Worm (Caenorhabditis elegans) whole organism, mixed stage, embryonic: ENCODE measurements around the gene disl-2.

Experiments
- M03D4.4 ChIP-seq: sonication (generic microtip); optimal IDR thresholded peaks from 2 replicates; lab custom pipeline; 2017; ENCODE audit warnings: mild to moderate bottlenecking, missing genetic modification characterization, missing compliant biosample characterization
- bed-3 ChIP-seq: fragments of 200-800 bp; sonication (Bioruptor generic); optimal IDR thresholded peaks from 3 replicates; lab custom pipeline; 2018; ENCODE audit warnings: mild to moderate bottlenecking, missing genetic modification characterization, moderate library complexity, missing compliant biosample characterization
- blmp-1 ChIP-seq: fragments of 150-350 bp; optimal IDR thresholded peaks from 2 replicates; lab custom pipeline; 2014; ENCODE audit warnings: missing biosample characterization, missing genetic modification characterization
- ceh-39 ChIP-seq: fragments of 150-350 bp; optimal IDR thresholded peaks from 2 replicates; lab custom pipeline; 2014; ENCODE audit warnings: missing biosample characterization, missing genetic modification characterization
- ceh-43 ChIP-seq: fragments of 200-800 bp; sonication (Bioruptor generic); optimal IDR thresholded peaks from 2 replicates; lab custom pipeline; 2018; ENCODE audit warnings: mild to moderate bottlenecking, missing genetic modification characterization, moderate library complexity, missing compliant biosample characterization
- ceh-83 ChIP-seq: fragments of 200-800 bp; sonication (Bioruptor generic); optimal IDR thresholded peaks from 2 replicates; lab custom pipeline; 2018; ENCODE audit warnings: mild to moderate bottlenecking, missing genetic modification characterization, missing compliant biosample characterization
- ces-1 ChIP-seq: fragments of 150-350 bp; optimal IDR thresholded peaks from 2 replicates; lab custom pipeline; 2014; ENCODE audit warnings: missing biosample characterization, missing genetic modification reagents, missing genetic modification characterization
- drap-1 ChIP-seq: fragments of 200-800 bp; sonication (Bioruptor generic); optimal IDR thresholded peaks from 3 replicates; lab custom pipeline; 2018; ENCODE audit warnings: mild to moderate bottlenecking, missing genetic modification characterization, missing compliant biosample characterization
- elt-1 ChIP-seq: sonication (generic microtip); optimal IDR thresholded peaks from 2 replicates; lab custom pipeline; 2017; ENCODE audit warnings: missing genetic modification characterization, mild to moderate bottlenecking, missing compliant biosample characterization, antibody characterized with exemption, moderate library complexity, borderline replicate concordance; ENCODE audit not compliant: insufficient read depth
- elt-3 ChIP-seq: fragments of 150-350 bp; optimal IDR thresholded peaks from 2 replicates; lab custom pipeline; 2014; ENCODE audit warnings: missing biosample characterization, missing genetic modification characterization
- flh-1 ChIP-seq: fragments of 200-800 bp; sonication (Bioruptor generic); optimal IDR thresholded peaks from 2 replicates; lab custom pipeline; 2018; ENCODE audit warnings: mild to moderate bottlenecking, missing genetic modification characterization, moderate library complexity, missing compliant biosample characterization
- ham-2 ChIP-seq: fragments of 200-800 bp; sonication (Bioruptor generic); optimal IDR thresholded peaks from 2 replicates; lab custom pipeline; 2018; ENCODE audit warnings: mild to moderate bottlenecking, missing genetic modification characterization, missing compliant biosample characterization
- hlh-1 ChIP-seq: fragments of 150-350 bp; optimal IDR thresholded peaks from 2 replicates; lab custom pipeline; 2014; ENCODE audit warnings: missing biosample characterization, missing genetic modification reagents, missing genetic modification characterization
- lin-13 ChIP-seq: fragments of 150-350 bp; optimal IDR thresholded peaks from 2 replicates; lab custom pipeline; 2014; ENCODE audit warnings: missing biosample characterization, missing genetic modification characterization
- lin-32 ChIP-seq: fragments of 200-800 bp; sonication (Bioruptor generic); optimal IDR thresholded peaks from 2 replicates; lab custom pipeline; 2018; ENCODE audit warnings: mild to moderate bottlenecking, missing genetic modification characterization, missing compliant biosample characterization
- lsy-2 ChIP-seq: fragments of 150-350 bp; optimal IDR thresholded peaks from 2 replicates; lab custom pipeline; 2014; ENCODE audit warnings: missing biosample characterization, missing genetic modification characterization
- mab-5 ChIP-seq: fragments of 150-350 bp; optimal IDR thresholded peaks from 2 replicates; lab custom pipeline; 2014; ENCODE audit warnings: missing biosample characterization, missing genetic modification characterization
- mep-1 ChIP-seq: fragments of 150-350 bp; optimal IDR thresholded peaks from 2 replicates; lab custom pipeline; 2017; ENCODE audit warnings: missing biosample characterization, missing genetic modification reagents, missing genetic modification characterization, inconsistent platforms
- mls-2 ChIP-seq: sonication (generic microtip); optimal IDR thresholded peaks from 2 replicates; lab custom pipeline; 2016; ENCODE audit warnings: mild to moderate bottlenecking, missing genetic modification characterization, moderate library complexity, missing compliant biosample characterization
- nhr-12 ChIP-seq: fragments of 150-350 bp; optimal IDR thresholded peaks from 2 replicates; lab custom pipeline; 2014; ENCODE audit warnings: missing biosample characterization, missing genetic modification characterization
- nhr-2 ChIP-seq: fragments of 150-350 bp; optimal IDR thresholded peaks from 2 replicates; lab custom pipeline; 2014; ENCODE audit warnings: missing biosample characterization, missing genetic modification characterization
- nhr-237 ChIP-seq: fragments of 150-350 bp; optimal IDR thresholded peaks from 2 replicates; lab custom pipeline; 2014; ENCODE audit warnings: missing biosample characterization, missing genetic modification characterization
- nhr-28 ChIP-seq: fragments of 150-350 bp; optimal IDR thresholded peaks from 2 replicates; lab custom pipeline; 2014; ENCODE audit warnings: missing biosample characterization, missing genetic modification characterization
- nhr-76 ChIP-seq: sonication (generic microtip); optimal IDR thresholded peaks from 2 replicates; lab custom pipeline; 2017; ENCODE audit warnings: missing biosample characterization, missing genetic modification characterization
- pha-4 ChIP-seq: fragments of 150-350 bp; optimal IDR thresholded peaks from 2 replicates; lab custom pipeline; 2018; ENCODE audit warnings: missing biosample characterization, missing genetic modification reagents, missing genetic modification characterization
- sem-2 ChIP-seq: fragments of 200-800 bp; sonication (Bioruptor generic); optimal IDR thresholded peaks from 2 replicates; lab custom pipeline; 2018; ENCODE audit warnings: mild to moderate bottlenecking, missing genetic modification characterization, missing compliant biosample characterization
- snpc-4 ChIP-seq: fragments of 150-350 bp; optimal IDR thresholded peaks from 2 replicates; lab custom pipeline; 2014; ENCODE audit warnings: missing biosample characterization, missing genetic modification characterization
- sptf-1 ChIP-seq: sonication (generic microtip); optimal IDR thresholded peaks from 2 replicates; lab custom pipeline; 2017; ENCODE audit warnings: mild to moderate bottlenecking, missing genetic modification characterization, moderate library complexity, missing compliant biosample characterization
- tbx-8 ChIP-seq: fragments of 200-800 bp; sonication (Bioruptor generic); optimal IDR thresholded peaks from 2 replicates; lab custom pipeline; 2018; ENCODE audit warnings: mild to moderate bottlenecking, missing genetic modification characterization, moderate library complexity, missing compliant biosample characterization
- unc-120 ChIP-seq: sonication (generic microtip); optimal IDR thresholded peaks from 2 replicates; lab custom pipeline; 2017; ENCODE audit warnings: missing genetic modification characterization, missing compliant biosample characterization; ENCODE audit not compliant: poor library complexity, severe bottlenecking
- unc-39 ChIP-seq: fragments of 150-350 bp; optimal IDR thresholded peaks from 2 replicates; lab custom pipeline; 2014; ENCODE audit warnings: missing biosample characterization, missing genetic modification characterization
- unc-62 ChIP-seq: fragments of 150-350 bp; optimal IDR thresholded peaks from 2 replicates; lab custom pipeline; 2014; ENCODE audit warnings: missing biosample characterization, missing genetic modification reagents, missing genetic modification characterization
- zip-8 ChIP-seq: fragments of 150-350 bp; optimal IDR thresholded peaks from 2 replicates; lab custom pipeline; 2014; ENCODE audit warnings: missing biosample characterization, missing genetic modification characterization
- ztf-11 ChIP-seq: fragments of 150-350 bp; optimal IDR thresholded peaks from 2 replicates; lab custom pipeline; 2014; ENCODE audit warnings: missing biosample characterization, missing genetic modification characterization

disl-2 gene

DNA sequence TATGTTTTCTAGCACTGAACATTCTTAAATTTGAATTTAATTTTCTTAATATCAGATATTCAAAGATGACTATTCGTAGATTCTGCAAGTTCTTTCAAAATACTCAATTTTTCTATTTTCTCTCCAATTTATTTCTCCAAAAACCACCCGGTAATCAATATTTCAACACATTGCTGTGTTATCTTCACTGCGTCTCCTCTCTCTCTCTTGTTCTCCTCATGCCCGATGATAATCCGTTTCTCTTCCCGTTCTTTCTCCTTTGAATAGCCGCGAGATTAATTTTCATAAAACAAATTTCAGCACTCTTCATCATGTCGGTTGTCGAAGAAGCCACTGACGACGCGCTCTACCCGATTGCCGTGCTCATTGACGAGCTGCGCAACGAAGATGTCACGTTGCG lies 7.5 kb downstream of the disl-2 start, which contains the start of gene paa-1:
Gene paa-1, plus strand, starts transcription at position 301 of the 400 bp plus-strand sequence.
- TF ChIP-seq ceh-43 (GFP tag; lab: Kevin White, UChicago) (no peak), M03D4.4 (no peak), unc-62 (GFP tag; lab: Kevin White, UChicago) (no peak), unc-39 (tag; lab: Kevin White, UChicago) (no peak), lin-32 (GFP tag; lab: Kevin White, UChicago) (no peak), nhr-237 (tag; lab: Kevin White, UChicago) (no peak), nhr-76 (tag; lab: Kevin White, UChicago) (no peak), tbx-8 (GFP tag; lab: Kevin White, UChicago) (no peak), mep-1 (tag; lab: Kevin White, UChicago) (no peak), hlh-1 (tag; lab: Kevin White, UChicago) (no peak), ceh-39 (tag; lab: Kevin White, UChicago) (no peak), ham-2 (GFP tag; lab: Kevin White, UChicago) (no peak), nhr-2 (tag; lab: Kevin White, UChicago) (no peak), nhr-28 (tag; lab: Kevin White, UChicago) (no peak), sptf-1 (no peak), snpc-4 (tag; lab: Kevin White, UChicago) (no peak), drap-1 (GFP tag; lab: Kevin White, UChicago) (no peak), ces-1 (no peak), sem-2 (GFP tag; lab: Kevin White, UChicago) (no peak)

- no peak for TF ChIP-seq flh-1
- no peak for TF ChIP-seq ces-1
- TF ChIP-seq sptf-1: no peak
- no peak for TF ChIP-seq lin-13 (tag; lab: Kevin White, UChicago)
- TF ChIP-seq tbx-8 (GFP tag; lab: Kevin White, UChicago): no peak
- no peak for TF ChIP-seq nhr-12 (tag; lab: Kevin White, UChicago)
- TF ChIP-seq lin-32 (GFP tag; lab: Kevin White, UChicago): no peak
- no peak for TF ChIP-seq pha-4
- TF ChIP-seq mep-1 (tag; lab: Kevin White, UChicago): no peak
- TF ChIP-seq nhr-2 (tag; lab: Kevin White, UChicago): no peak
- no peak for TF ChIP-seq blmp-1 (tag; lab: Kevin White, UChicago)
- no peak for TF ChIP-seq snpc-4 (tag; lab: Kevin White, UChicago)
- no peak for TF ChIP-seq nhr-76 (tag; lab: Kevin White, UChicago)
- no peak for TF ChIP-seq ztf-11 (tag; lab: Kevin White, UChicago)
- TF ChIP-seq sem-2 (GFP tag; lab: Kevin White, UChicago): no peak
These were observed 10.3 kb downstream of the disl-2 start, which contains the start of gene F48E8.4 for ce11 chrIII:5453290-5453689. F48E8.4 (plus strand) TSS chrIII:5453590.

ce11 chrIII:5461079-5461478 lies 18.1 kb downstream of the disl-2 start, which contains the start of gene F48E8.3:
F48E8.3 (plus strand) TSS chrIII:5461379.
- TF ChIP-seq nhr-76 (tag; lab: Kevin White, UChicago) (no peak), bed-3 (no peak), nhr-28 (tag; lab: Kevin White, UChicago) (no peak), pha-4 (no peak), ham-2 (GFP tag; lab: Kevin White, UChicago) (no peak), mep-1 (tag; lab: Kevin White, UChicago) (no peak), ceh-83 (GFP tag; lab: Kevin White, UChicago) (no peak), unc-62 (GFP tag; lab: Kevin White, UChicago) (no peak), elt-3 (no peak), lin-13 (tag; lab: Kevin White, UChicago) (no peak), nhr-2 (tag; lab: Kevin White, UChicago) (no peak), lin-32 (GFP tag; lab: Kevin White, UChicago) (no peak), hlh-1 (tag; lab: Kevin White, UChicago) (no peak), mab-5 (tag; lab: Kevin White, UChicago) (no peak), lsy-2 (tag; lab: Kevin White, UChicago) (no peak), zip-8 (tag; lab: Kevin White, UChicago) (no peak)

DNA sequence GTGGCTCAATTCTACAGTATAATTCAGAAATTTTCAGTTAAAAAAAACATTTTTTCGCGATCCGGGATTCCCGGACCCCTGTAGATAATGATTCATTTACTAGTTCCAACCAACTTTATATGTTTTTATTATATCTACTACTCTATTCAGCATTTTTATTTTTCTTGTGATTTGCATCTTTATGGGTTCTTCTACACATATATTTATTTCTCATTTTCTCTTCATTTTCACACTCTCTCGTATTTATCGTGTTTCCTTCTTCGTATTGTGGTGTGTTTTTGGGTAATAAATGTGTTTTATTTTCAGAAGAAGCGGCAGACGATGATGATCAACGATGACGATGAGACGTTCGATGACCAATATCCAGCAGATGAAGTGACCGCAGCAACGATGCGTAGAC lies 21.1 kb downstream of the disl-2 start, which contains the start of gene F48E8.2:
Gene F48E8.2, plus strand, starts transcription at position 301 of the 400 bp plus-strand sequence.
- no peak for TF ChIP-seq unc-120 (tag; lab: Kevin White, UChicago)
- TF ChIP-seq mls-2: no peak
- no peak for TF ChIP-seq elt-1
- no peak for TF ChIP-seq elt-3
- no peak for TF ChIP-seq hlh-1 (tag; lab: Kevin White, UChicago)
- TF ChIP-seq ceh-39 (tag; lab: Kevin White, UChicago): no peak
